Fruit fly (Drosophila melanogaster) S2 (cell line): ENCODE data around the gene Or85d.

Experiments
- CG8478 ChIP-seq: fragments of >200 bp; optimal IDR thresholded peaks from 2 replicates; lab custom pipeline; 2018
- CTCF ChIP-seq, 2 experiments: fragments of >200 bp; optimal IDR thresholded peaks; 2 replicates each; lab custom pipeline; 2018

- TF ChIP-seq CG8478 (lab: Kevin White, UChicago) = no peak
- no peak for TF ChIP-seq CTCF (optimal IDR thresholded peaks at IDR 0.05; lab: Kevin White, UChicago)
Observed at dm6 chr3R:8596161-8596560, 43.8 kb downstream of the Or85d start.
